Worm (Caenorhabditis elegans): ENCODE data around the gene Y81B9A.1.
"Not testable (repeated sequence)": the region's sequence is repeated elsewhere in the genome, so short reads cannot be mapped to it uniquely, and the experiment has no call there.

The Y81B9A.1 gene

DNA sequence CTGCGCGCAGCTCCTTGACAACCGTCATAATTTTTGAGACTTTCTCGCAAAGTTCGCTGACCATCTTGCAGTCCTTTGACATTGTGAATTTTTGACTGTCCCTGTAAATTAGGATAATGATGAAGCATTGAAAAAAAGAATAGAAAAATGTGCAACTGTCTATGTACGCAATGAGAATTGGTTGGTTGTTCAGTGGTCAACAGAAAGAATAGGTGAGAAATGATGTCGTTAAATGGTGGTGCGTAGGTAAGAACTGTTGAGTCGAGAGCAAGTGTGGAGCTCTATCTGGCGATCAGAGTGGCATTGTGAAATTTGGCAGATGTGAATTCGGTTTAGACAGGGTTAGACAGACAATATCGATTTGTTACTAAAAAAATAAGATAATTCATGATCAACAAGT, 17.8 kb upstream of the Y81B9A.1 start, which contains the start of gene B0563.8:
B0563.8 (minus strand) TSS at position 101 of the 400 bp plus-strand sequence.
- TF ChIP-seq W03F9.2 (tag; optimal IDR thresholded peaks at IDR 0.05) (no peak), dao-5 (tag; optimal IDR thresholded peaks at IDR 0.05) (no peak), him-1 (tag; optimal IDR thresholded peaks at IDR 0.05) (no peak)

DNA sequence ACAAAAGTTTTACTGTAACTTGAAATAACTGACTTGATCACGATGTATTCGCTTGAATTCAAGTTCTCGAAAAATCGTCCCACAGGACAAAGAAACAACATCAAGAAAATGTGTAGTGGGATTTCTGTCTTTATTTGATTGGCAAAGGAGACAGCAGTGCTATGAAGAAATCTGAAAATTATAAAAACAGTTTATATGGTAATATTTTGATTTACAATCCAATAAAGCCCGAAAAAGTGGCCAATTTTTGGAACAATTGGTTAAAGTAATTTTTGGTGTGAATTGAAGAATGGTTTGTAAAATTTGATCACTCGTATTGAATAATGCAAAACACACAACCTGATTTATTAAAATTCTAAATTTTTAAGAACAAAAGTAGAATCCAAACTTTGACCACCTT, 11.4 kb upstream of the Y81B9A.1 start, which contains the start of gene Y81B9A.4:
Y81B9A.4 (minus strand) TSS at position 101 of the 400 bp plus-strand sequence.
- TF ChIP-seq him-1 (tag; optimal IDR thresholded peaks at IDR 0.05) = no peak
- TF ChIP-seq dao-5 (tag; optimal IDR thresholded peaks at IDR 0.05) = no peak
- no peak for TF ChIP-seq W03F9.2 (tag; optimal IDR thresholded peaks at IDR 0.05)

DNA sequence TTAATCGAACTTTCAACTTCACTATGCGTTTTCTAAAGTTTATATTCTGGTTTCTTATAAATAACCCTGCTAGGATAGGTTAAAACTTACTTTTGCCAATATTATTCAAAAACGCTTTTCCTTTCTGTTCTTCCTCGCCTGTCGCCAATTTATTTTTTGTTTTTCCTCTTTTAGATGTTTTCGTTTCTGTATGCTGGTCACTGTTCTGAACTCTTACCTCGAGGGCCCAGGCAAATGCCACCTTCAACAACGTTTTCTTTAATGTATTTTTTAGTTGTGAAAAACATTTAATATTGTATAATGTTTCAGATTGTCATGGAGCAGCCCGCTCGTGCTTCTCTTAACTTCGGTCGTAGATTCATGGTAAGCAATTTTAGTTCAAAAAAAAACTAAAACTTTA, 10.1 kb upstream of the Y81B9A.1 start, which contains the start of gene Y81B9A.3:
Y81B9A.3 (plus strand) TSS at position 301 of the 400 bp plus-strand sequence.
- no peak for TF ChIP-seq him-1 (tag; optimal IDR thresholded peaks at IDR 0.05)
- TF ChIP-seq dao-5 (tag; optimal IDR thresholded peaks at IDR 0.05) = no peak
- no peak for TF ChIP-seq W03F9.2 (tag; optimal IDR thresholded peaks at IDR 0.05)

DNA sequence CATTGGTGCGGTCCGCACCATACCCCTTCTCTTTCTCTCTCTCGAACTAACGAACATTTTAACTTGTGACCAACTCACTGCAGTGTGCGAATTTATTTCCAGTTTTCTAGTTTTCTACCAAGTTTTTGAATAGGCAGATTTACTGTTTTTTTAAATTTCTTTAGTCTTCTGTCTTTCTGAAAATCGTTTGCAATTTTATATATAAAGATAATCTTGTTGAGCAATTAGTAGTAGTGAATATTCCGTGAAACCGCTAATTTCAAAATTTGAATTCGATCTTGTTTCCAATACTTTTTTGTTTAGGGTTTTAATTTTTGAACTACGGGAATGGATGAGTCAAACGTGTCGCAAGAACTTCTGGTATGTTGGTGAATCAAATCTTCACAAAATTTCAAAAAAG, 8.4 kb upstream of the Y81B9A.1 start, which contains the start of gene Y81B9A.2:
Y81B9A.2 (plus strand) TSS at position 301 of the 400 bp plus-strand sequence.
- TF ChIP-seq W03F9.2 (tag; optimal IDR thresholded peaks at IDR 0.05) (no peak), dao-5 (tag; optimal IDR thresholded peaks at IDR 0.05) (no peak), him-1 (tag; optimal IDR thresholded peaks at IDR 0.05) (no peak)

DNA sequence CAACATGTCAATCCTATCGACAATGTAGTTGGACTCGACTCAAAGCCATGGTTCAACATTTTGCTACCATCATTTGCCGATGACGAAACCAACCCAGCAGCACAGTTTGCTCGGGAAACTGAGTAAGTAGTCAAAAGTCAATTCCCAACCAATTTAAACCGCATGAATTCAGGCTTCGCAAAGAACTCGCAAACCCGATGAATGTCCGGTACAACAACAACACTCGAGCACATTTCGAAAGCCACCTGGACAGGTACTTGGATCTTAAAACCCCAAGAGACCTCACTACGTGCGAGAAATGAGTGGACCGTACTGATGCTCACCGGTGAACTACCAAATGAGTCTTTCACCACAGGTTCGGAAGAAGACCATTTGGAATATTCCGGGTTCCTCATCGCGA, 1.8 kb downstream of the Y81B9A.1 start:
- TF ChIP-seq dao-5 (tag; optimal IDR thresholded peaks at IDR 0.05) = no peak
- no peak for TF ChIP-seq W03F9.2 (tag; optimal IDR thresholded peaks at IDR 0.05)

DNA sequence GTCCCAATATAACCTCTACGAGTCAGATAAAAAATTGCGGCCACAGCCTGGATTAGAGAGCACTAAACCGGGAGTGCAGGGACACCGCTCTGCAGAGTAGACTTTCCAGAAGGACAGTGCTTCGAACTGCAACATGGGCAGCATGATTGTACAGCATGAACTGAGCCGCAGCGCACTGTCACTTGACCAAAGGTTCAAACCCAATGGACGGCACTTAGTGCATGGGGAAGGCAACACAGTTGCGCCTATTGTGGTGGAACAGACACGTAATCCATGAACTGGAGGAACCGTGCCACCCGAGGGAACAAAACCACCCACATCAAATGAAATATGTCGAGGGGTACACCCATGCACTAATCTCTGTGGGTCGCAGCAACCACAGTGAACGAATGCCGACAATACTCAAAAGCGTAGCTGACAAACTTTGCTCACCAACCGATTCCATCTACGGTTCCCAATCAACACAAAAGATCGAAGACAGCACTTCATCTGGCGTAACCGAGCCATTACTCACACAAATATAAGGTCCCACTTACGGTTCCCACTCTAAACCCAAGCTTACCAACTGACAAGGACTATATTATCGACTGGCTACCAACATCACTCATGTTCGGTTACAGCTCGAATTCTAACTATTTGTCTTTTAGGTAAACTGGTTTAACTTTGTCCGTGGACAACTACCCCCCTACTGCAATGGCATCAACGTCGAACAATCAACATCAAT, 3.3 kb downstream of the Y81B9A.1 start:
- TF ChIP-seq W03F9.2 (tag; optimal IDR thresholded peaks at IDR 0.05) (no peak), dao-5 (tag; optimal IDR thresholded peaks at IDR 0.05) (no peak), him-1 (tag; optimal IDR thresholded peaks at IDR 0.05) (no peak)

DNA sequence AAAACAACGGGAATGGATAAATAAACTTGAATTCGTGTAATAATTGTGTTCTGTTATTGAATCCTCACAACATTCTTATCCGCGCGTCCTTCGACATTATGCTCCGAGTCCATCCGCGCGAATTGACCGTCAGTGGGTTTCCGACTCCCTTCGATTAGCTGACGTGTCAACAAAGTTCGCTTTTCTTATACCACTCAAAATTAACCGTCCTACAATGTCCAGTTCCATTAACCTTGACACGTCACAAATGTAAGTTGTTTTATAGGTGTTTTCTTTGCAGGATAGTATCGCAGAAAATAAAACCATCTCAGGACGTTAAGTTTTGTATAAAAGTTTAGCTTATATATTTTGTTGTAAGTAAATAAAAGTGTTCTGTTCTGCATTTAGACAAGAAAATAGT, 11.2 kb downstream of the Y81B9A.1 start, which contains the start of gene crb-3:
crb-3 (plus strand) TSS at position 301 of the 400 bp plus-strand sequence.
- TF ChIP-seq W03F9.2, him-1, dao-5 (tag; optimal IDR thresholded peaks at IDR 0.05): not testable (repeated sequence)

DNA sequence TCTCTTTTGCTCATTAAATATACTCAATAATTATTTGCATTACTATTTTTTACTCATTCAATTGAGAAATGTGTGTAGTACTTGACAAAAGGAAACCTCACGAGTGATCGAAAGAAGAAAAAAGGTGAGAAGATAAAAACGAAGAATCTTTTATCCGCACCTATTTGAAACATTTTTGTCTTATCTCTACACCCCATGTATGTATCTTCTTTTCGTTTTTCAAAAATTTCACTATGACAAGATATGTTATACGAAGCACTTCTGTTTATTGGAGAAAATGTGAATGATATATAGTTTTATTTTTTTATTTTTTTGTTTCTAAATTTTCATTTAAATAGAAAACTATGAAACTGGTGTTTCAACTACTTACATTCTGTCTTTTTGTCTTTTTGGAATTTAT, 12.7 kb downstream of the Y81B9A.1 start:
- TF ChIP-seq dao-5 (tag; optimal IDR thresholded peaks at IDR 0.05) (no peak), W03F9.2 (tag; optimal IDR thresholded peaks at IDR 0.05) (no peak), him-1 (tag; optimal IDR thresholded peaks at IDR 0.05) (no peak)

DNA sequence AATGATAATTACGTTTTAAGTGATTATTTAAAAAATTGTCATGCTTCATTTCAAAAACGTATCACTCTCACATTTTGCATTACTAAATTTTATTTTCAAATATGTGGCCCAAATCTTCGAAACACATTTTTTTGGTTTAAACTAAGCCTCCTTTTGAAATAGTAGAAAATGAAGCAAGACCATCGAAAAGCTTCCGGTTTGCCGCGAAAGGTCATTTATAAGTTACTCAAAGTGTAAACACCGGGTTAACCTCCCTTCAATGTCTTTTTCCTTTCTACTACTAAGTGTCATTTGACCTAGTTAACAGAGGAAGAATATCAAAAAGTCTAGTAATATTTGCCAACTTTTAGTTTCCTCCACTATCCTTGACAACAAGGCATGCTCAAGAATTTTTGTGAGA, 14.5 kb downstream of the Y81B9A.1 start:
- TF ChIP-seq dao-5 (tag; optimal IDR thresholded peaks at IDR 0.05) (no peak), him-1 (tag; optimal IDR thresholded peaks at IDR 0.05) (no peak)

DNA sequence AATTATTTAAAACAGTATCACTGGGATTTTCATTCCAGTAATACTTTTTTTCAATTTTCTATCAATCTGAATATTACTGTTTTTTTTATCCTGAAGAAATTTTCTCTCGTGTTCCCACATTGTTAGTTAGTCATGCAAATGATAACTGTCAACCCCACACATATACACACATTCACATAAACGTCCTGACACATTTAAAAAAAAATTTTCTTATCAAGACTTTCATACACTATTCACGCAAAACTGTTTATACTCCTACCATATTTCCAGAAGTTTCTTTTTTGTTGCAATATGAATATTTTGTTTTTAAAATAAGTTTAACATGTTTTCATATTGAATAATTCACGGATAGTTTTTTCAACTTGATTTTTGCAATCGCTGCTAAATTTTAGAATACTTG, 16.2 kb downstream of the Y81B9A.1 start:
- TF ChIP-seq him-1 (tag; optimal IDR thresholded peaks at IDR 0.05) = no peak
- no peak for TF ChIP-seq W03F9.2 (tag; optimal IDR thresholded peaks at IDR 0.05)
- no peak for TF ChIP-seq dao-5 (tag; optimal IDR thresholded peaks at IDR 0.05)

DNA sequence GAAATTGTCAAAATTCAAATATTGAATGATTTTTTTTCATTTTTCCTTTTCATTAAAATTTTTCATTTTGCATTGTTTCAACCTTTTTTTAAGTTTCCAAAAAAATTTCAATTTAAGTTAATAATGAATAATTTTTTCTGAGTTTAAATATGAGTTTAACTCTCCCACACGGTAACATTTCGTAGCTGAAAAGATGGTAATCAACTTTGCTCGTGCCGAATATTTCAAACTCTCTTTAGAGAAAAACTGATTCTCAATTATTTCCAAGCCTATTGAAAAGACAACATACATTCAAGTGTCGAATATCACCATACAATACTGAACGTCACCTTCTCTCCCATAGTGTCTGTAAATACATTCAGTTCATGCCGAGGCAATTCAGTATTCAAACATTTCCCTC, 16.7 kb downstream of the Y81B9A.1 start:
- TF ChIP-seq him-1 (tag; optimal IDR thresholded peaks at IDR 0.05) = no peak
- TF ChIP-seq W03F9.2 (tag; optimal IDR thresholded peaks at IDR 0.05) = no peak
- no peak for TF ChIP-seq dao-5 (tag; optimal IDR thresholded peaks at IDR 0.05)

DNA sequence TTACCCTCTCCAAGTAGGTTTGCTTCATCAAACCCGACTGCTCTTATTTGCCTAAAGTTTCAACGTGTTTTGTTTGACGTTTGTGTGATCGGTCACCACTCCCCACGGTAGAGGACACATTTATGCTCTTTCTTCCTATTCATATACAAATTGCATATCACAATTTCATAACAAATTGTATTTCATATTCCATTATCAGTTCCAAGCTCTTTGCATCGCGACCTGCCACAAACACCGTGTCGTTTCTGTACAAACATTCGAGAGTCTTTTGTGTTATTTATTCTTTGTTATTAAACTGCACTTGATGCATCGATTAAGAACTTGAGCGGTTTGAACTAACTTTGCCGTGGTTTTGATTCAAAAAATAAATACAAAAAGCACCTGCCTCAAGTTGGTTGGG, 17.8 kb downstream of the Y81B9A.1 start:
- no peak for TF ChIP-seq W03F9.2 (tag; optimal IDR thresholded peaks at IDR 0.05)
- no peak for TF ChIP-seq him-1 (tag; optimal IDR thresholded peaks at IDR 0.05)

DNA sequence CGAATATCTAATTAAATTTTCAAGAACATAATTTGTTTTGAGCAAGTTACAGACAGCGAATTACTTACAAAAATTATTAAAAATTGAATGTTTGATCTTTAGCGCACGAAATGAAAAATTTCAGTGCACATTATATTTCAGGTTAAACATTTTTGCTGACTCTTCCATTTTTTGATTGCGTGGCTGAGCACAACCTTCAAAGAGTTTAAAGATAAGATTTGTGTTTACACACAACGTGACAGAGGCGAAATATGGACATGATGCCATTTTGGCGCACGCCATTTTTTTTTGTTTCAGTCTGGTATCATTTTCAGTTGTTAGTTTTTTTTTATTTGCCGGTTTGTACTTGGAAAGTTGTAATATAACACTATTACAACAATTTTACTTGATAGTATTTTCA, 20.4 kb downstream of the Y81B9A.1 start:
- TF ChIP-seq him-1 (tag; optimal IDR thresholded peaks at IDR 0.05) (no peak), dao-5 (tag; optimal IDR thresholded peaks at IDR 0.05) (no peak), W03F9.2 (tag; optimal IDR thresholded peaks at IDR 0.05) (no peak)

DNA sequence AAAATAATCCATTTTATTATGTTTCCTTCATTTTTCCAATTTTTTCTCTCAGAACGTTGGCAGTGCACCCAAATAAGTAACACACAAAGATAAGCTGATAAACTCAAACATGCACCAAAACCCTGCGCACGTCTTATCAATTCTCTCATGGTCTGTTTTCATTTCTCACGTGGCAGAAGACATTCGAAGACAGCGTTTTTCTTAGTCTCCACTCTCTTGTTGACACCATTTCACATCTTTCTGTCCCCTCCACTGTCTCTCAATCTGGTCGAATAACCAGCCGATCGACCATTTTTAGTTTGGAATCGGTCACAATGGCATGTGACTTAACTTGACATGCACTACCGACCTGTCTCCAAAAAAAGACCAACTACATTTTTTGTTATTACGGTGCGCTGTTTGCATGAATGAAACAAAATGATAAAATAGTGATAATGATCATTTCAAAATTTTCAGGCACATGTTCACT, 21.7 kb downstream of the Y81B9A.1 start, which contains the start of gene C35B8.3:
C35B8.3 (plus strand) TSS at position 51 of the 469 bp plus-strand sequence.
- TF ChIP-seq dao-5 (tag; optimal IDR thresholded peaks at IDR 0.05) (no peak), W03F9.2 (tag; optimal IDR thresholded peaks at IDR 0.05) (no peak), him-1 (tag; optimal IDR thresholded peaks at IDR 0.05) (no peak)
